Fruit fly (Drosophila melanogaster): ENCODE data around the gene CG33337.

CG33337 gene

DNA sequence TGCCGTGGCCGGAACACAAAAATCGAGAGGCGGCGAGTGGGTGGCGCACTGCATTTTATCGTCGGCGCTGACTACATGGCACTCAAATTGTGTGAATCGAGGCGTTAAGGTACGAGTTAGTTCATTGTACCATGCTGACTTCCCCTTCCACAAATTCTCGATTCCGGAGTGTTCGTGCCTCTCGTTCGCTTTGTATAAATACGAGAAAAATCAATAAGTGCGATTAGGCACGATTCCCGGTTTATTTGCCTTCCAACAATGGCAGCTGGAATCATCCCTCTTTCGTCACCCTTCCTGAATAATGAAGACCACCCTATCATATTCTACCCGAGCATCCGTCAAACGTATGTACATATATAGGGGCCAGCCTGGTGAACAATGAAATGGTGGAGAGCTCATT lies 16.0 kb downstream of the CG33337 start:
- TF ChIP-seq cnc (optimal IDR thresholded peaks at IDR 0.05) (no peak), CG12768 (GFP tag; optimal IDR thresholded peaks at IDR 0.05) (no peak), Hr96 (GFP tag; optimal IDR thresholded peaks at IDR 0.05) (no peak), CG1620 (GFP tag; optimal IDR thresholded peaks at IDR 0.05) (no peak), Crg-1 (GFP tag; optimal IDR thresholded peaks at IDR 0.05) (no peak), kay (GFP tag; ENCODE audit: borderline replicate concordance) (no peak), bab1 (GFP tag; optimal IDR thresholded peaks at IDR 0.05) (no peak), CG11617 (GFP tag; optimal IDR thresholded peaks at IDR 0.05) (no peak), tj (GFP tag; optimal IDR thresholded peaks at IDR 0.05) (no peak), cic (GFP tag; optimal IDR thresholded peaks at IDR 0.05) (no peak), CG7101 (tag; optimal IDR thresholded peaks at IDR 0.05) (no peak), Mnt (GFP tag; optimal IDR thresholded peaks at IDR 0.05) (no peak), CG5204 (GFP tag; optimal IDR thresholded peaks at IDR 0.05) (no peak), pad (GFP tag; optimal IDR thresholded peaks at IDR 0.05) (no peak), CG14711 (tag; optimal IDR thresholded peaks at IDR 0.05) (no peak), CG33017 (tag; optimal IDR thresholded peaks at IDR 0.05) (no peak), Clk (GFP tag; optimal IDR thresholded peaks at IDR 0.05) (no peak), toe (GFP tag; optimal IDR thresholded peaks at IDR 0.05) (no peak), CG7045 (GFP tag; optimal IDR thresholded peaks at IDR 0.05) (no peak)

- TF ChIP-seq Clk (GFP tag; optimal IDR thresholded peaks at IDR 0.05) (no peak), toe (GFP tag; optimal IDR thresholded peaks at IDR 0.05) (no peak)
These were observed 23.4 kb downstream of the CG33337 start for dm6 chr3R:23569195-23569594.

DNA sequence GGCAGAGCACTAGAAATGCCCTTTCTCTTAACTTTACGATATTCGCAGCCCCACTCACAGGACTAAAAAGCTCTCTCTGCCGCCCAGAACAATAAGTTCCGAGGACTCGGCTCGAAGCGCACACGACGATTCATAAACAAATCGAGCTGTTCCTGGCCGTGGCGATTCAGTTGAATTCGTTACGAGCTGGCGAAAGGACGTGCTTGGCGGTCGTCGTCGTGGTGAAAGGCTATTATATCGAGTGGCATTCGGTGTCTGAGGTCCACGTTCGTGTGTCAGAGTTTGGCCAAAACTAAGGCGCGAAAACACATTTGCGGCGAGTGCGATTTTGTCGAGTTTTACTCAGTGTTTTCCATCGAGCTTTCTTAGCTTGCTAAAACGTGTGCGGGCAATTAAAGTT lies 35.3 kb downstream of the CG33337 start, which contains the start of gene beat-IV:
Gene beat-IV, plus strand, starts transcription at position 169 of the 400 bp plus-strand sequence.
- TF ChIP-seq Crg-1 (GFP tag; optimal IDR thresholded peaks at IDR 0.05) (no peak), CG1620 (GFP tag; optimal IDR thresholded peaks at IDR 0.05) (no peak), Mnt (GFP tag; optimal IDR thresholded peaks at IDR 0.05) (no peak), toe (GFP tag; optimal IDR thresholded peaks at IDR 0.05) (no peak), CG7101 (tag; optimal IDR thresholded peaks at IDR 0.05) (no peak), cnc (optimal IDR thresholded peaks at IDR 0.05) (no peak), CG5204 (GFP tag; optimal IDR thresholded peaks at IDR 0.05) (no peak), Clk (GFP tag; optimal IDR thresholded peaks at IDR 0.05) (no peak)

- TF ChIP-seq kay (GFP tag; ENCODE audit: borderline replicate concordance) (no peak), Clk (GFP tag; optimal IDR thresholded peaks at IDR 0.05) (no peak), CG14711 (tag; optimal IDR thresholded peaks at IDR 0.05) (no peak), cnc (optimal IDR thresholded peaks at IDR 0.05) (no peak), ovo (GFP tag; optimal IDR thresholded peaks at IDR 0.05) (no peak), Hr96 (GFP tag; optimal IDR thresholded peaks at IDR 0.05) (no peak), bab1 (GFP tag; optimal IDR thresholded peaks at IDR 0.05) (no peak), CG11617 (GFP tag; optimal IDR thresholded peaks at IDR 0.05) (no peak), CG7101 (tag; optimal IDR thresholded peaks at IDR 0.05) (no peak), tj (GFP tag; optimal IDR thresholded peaks at IDR 0.05) (no peak), CG1620 (GFP tag; optimal IDR thresholded peaks at IDR 0.05) (no peak), CG5204 (GFP tag; optimal IDR thresholded peaks at IDR 0.05) (no peak), cic (GFP tag; optimal IDR thresholded peaks at IDR 0.05) (no peak), pad (GFP tag; optimal IDR thresholded peaks at IDR 0.05) (no peak), Crg-1 (GFP tag; optimal IDR thresholded peaks at IDR 0.05) (no peak), CG12768 (GFP tag; optimal IDR thresholded peaks at IDR 0.05) (no peak), Mnt (GFP tag; optimal IDR thresholded peaks at IDR 0.05) (no peak), toe (GFP tag; optimal IDR thresholded peaks at IDR 0.05) (no peak)
These were observed 35.7 kb downstream of the CG33337 start, which contains the start of gene CG10164 for dm6 chr3R:23556843-23557242. CG10164 (minus strand) TSS chr3R:23556943.
